Worm (Caenorhabditis elegans): ENCODE results near the gene srh-147.
A peak's percentile ranks its signal among the peaks of the same experiment; 100 is the strongest.

srh-147 gene

DNA sequence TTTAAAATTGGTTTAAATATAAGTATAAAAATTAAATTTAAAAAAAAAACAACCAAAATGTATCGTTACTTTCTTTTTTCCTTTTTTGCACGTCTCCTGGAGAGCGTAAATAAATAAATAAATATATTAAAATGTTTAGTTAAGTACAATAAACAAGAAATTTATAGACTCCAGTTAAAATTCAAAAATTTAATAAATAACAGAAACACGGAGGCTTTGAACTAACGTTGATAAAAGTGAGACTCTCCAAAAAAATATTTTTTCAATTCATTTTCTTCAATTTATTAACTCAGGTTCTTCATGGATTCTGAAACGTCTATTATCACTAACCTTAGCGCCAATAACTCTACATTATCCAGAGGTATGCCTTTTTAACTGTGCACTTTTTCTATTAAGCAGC, 41.6 kb upstream of the srh-147 start, which contains the start of gene T06C12.12:
T06C12.12 (plus strand) TSS at position 301 of the 400 bp plus-strand sequence.
- TF ChIP-seq C34F6.9 (tag; optimal IDR thresholded peaks at IDR 0.05) (no peak), crh-2 (tag; optimal IDR thresholded peaks at IDR 0.05) (no peak), zag-1 (tag; optimal IDR thresholded peaks at IDR 0.05) (no peak), ztf-1 (GFP tag; conservative IDR thresholded peaks at IDR 0.05) (no peak), lin-39 (tag; optimal IDR thresholded peaks at IDR 0.05) (no peak), unc-55 (GFP tag; optimal IDR thresholded peaks at IDR 0.05) (no peak), nhr-6 (tag; optimal IDR thresholded peaks at IDR 0.05) (no peak), mbf-1 (tag; optimal IDR thresholded peaks at IDR 0.05) (no peak), unc-39 (tag; optimal IDR thresholded peaks at IDR 0.05) (no peak), ceh-82 (tag; optimal IDR thresholded peaks at IDR 0.05) (no peak), blmp-1 (tag; optimal IDR thresholded peaks at IDR 0.05; ENCODE audit: insufficient read depth) (no peak)

ce11 chrV:15891279-15891678, 41.2 kb upstream of the srh-147 start:
- TF ChIP-seq nhr-6 (tag; optimal IDR thresholded peaks at IDR 0.05) (no peak), F13H6.1 (tag; optimal IDR thresholded peaks at IDR 0.05) (no peak), nhr-25 (tag; optimal IDR thresholded peaks at IDR 0.05) (no peak), nhr-77 (tag; optimal IDR thresholded peaks at IDR 0.05) (no peak), lin-11 (tag; optimal IDR thresholded peaks at IDR 0.05) (no peak), nhr-21 (tag; optimal IDR thresholded peaks at IDR 0.05) (no peak), mbf-1 (tag; optimal IDR thresholded peaks at IDR 0.05) (no peak), ZK546.5 (tag; optimal IDR thresholded peaks at IDR 0.05) (no peak), unc-62 (GFP tag; optimal IDR thresholded peaks at IDR 0.05) (no peak), elt-1 (tag; optimal IDR thresholded peaks at IDR 0.05) (no peak), mab-5 (tag; optimal IDR thresholded peaks at IDR 0.05) (no peak), elt-3 (tag; optimal IDR thresholded peaks at IDR 0.05) (no peak), fos-1 (tag; optimal IDR thresholded peaks at IDR 0.05) (peak; percentile 84), sma-9 (GFP tag; optimal IDR thresholded peaks at IDR 0.05) (peak; percentile 10), sma-9 (tag; optimal IDR thresholded peaks at IDR 0.05) (no peak), ceh-82 (tag; optimal IDR thresholded peaks at IDR 0.05) (no peak), nhr-11 (tag; optimal IDR thresholded peaks at IDR 0.05) (no peak), nhr-23 (tag; optimal IDR thresholded peaks at IDR 0.05) (no peak)

DNA sequence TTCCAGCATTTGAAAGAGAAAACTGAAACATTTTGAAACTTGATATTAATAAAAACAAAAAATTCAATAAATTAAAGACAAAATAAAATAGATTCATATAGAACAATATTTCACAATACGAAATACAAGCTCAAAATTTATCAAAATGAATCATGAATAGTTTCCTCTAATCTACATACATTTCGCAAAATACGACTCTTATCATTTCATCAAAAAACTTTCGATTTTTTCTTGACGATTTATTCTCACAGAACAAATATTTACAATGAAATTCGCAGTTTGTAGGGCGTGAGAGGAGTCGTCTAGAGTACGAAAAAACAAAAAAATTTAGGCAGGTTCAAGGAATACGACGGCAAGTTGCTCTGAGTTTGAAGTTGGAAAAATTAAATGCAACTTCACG, 40.0 kb upstream of the srh-147 start:
- TF ChIP-seq fos-1 (tag; optimal IDR thresholded peaks at IDR 0.05) (peak; percentile 88), ztf-1 (GFP tag; conservative IDR thresholded peaks at IDR 0.05) (no peak), sma-9 (GFP tag; optimal IDR thresholded peaks at IDR 0.05) (no peak), sma-9 (tag; optimal IDR thresholded peaks at IDR 0.05) (no peak)

ce11 chrV:15888751-15889150, 38.6 kb upstream of the srh-147 start, which contains the start of gene cgt-1:
Gene cgt-1 (minus strand): TSS chrV:15888851.
- TF ChIP-seq fos-1 (tag; optimal IDR thresholded peaks at IDR 0.05) (no peak), ama-1 (optimal IDR thresholded peaks at IDR 0.05) (no peak), R02D3.7 (tag; optimal IDR thresholded peaks at IDR 0.05) (no peak), F13H6.1 (tag; optimal IDR thresholded peaks at IDR 0.05) (no peak), ztf-1 (GFP tag; conservative IDR thresholded peaks at IDR 0.05) (no peak), nhr-237 (tag; optimal IDR thresholded peaks at IDR 0.05) (no peak), ztf-4 (tag; optimal IDR thresholded peaks at IDR 0.05) (no peak), ZK546.5 (tag; optimal IDR thresholded peaks at IDR 0.05) (no peak), nhr-12 (tag; optimal IDR thresholded peaks at IDR 0.05) (no peak), nhr-129 (tag; optimal IDR thresholded peaks at IDR 0.05) (no peak), nhr-23 (tag; optimal IDR thresholded peaks at IDR 0.05) (no peak), mbf-1 (tag; optimal IDR thresholded peaks at IDR 0.05) (no peak)

DNA sequence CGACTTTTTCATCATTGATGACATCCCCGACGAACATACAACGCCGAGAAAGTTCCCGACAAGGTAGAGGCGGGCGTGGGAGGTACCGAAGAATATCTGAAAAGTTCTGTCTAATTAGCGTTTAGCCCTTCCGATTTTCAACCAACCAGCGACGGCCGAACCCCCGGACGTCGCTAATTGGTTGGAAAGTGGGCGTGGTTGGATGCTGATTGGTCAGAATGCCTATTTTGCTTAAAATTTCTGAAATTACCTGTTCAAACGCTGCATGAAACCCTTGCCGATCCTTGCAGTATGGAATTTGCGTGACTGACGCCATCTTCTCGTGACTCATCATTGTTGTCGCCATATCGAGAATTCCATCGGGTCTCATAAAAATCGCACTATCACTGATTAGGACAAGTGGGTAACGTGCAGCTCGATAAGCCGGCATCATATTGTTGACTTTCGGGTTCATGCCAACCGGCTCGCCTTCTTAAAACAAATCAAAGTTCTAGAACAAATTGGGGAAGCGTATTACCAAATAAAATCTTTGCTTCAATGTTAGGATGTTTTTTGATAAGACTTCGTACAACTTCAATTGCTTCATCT, 37.7 kb upstream of the srh-147 start:
- TF ChIP-seq egl-27 (tag; optimal IDR thresholded peaks at IDR 0.05) (no peak), dmd-4 (tag; optimal IDR thresholded peaks at IDR 0.05) (no peak), ceh-82 (tag; optimal IDR thresholded peaks at IDR 0.05) (no peak), nhr-11 (tag; optimal IDR thresholded peaks at IDR 0.05) (no peak), nhr-129 (tag; optimal IDR thresholded peaks at IDR 0.05) (peak; percentile 29), peb-1 (tag; optimal IDR thresholded peaks at IDR 0.05) (no peak), nhr-237 (tag; optimal IDR thresholded peaks at IDR 0.05) (no peak), ztf-11 (tag; optimal IDR thresholded peaks at IDR 0.05) (no peak), nhr-21 (tag; optimal IDR thresholded peaks at IDR 0.05) (no peak), mdl-1 (tag; optimal IDR thresholded peaks at IDR 0.05) (no peak), ama-1 (optimal IDR thresholded peaks at IDR 0.05) (no peak), lin-11 (tag; optimal IDR thresholded peaks at IDR 0.05) (no peak), fos-1 (tag; optimal IDR thresholded peaks at IDR 0.05) (peak; percentile 93), elt-3 (tag; optimal IDR thresholded peaks at IDR 0.05) (no peak), lin-13 (GFP tag; optimal IDR thresholded peaks at IDR 0.05) (no peak), gmeb-1 (tag; optimal IDR thresholded peaks at IDR 0.05) (peak; percentile 25), sma-9 (GFP tag; optimal IDR thresholded peaks at IDR 0.05) (peak; percentile 71), sma-9 (tag; optimal IDR thresholded peaks at IDR 0.05) (no peak)

All from whole organism, L2 larva.